Worm (Caenorhabditis elegans): Measurements from ENCODE around the gene flr-1.

Gene flr-1

DNA sequence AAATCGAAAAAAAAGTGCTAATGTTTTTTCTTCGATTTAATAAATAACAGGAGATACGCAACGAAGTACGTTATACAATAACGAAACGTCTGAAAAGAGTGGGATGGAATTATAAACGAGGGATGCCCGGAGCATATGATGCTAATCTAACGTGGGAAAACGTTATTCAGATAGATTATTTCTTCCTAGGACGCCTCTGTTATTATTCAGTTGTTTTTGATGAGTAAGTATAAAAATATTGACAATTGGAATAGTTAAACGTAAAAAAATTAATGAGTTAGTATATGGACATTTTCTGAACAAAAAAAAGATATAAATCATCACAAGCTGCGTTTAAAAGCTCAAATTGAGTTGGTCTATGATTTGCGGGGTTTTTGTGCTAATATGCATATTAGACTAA lies 28.5 kb upstream of the flr-1 start, which contains the start of gene srd-51:
srd-51 (minus strand) TSS at position 101 of the 400 bp plus-strand sequence.
- TF ChIP-seq mes-4 (tag; optimal IDR thresholded peaks at IDR 0.05) (no peak), egl-44 (GFP tag; IDR thresholded peaks at IDR 0.05) (no peak), D2030.7 (GFP tag; IDR thresholded peaks at IDR 0.05) (no peak), ceh-79 (tag; optimal IDR thresholded peaks at IDR 0.05) (no peak), tbx-9 (tag; optimal IDR thresholded peaks at IDR 0.05; ENCODE audit: borderline replicate concordance) (no peak), aptf-2 (GFP tag; conservative IDR thresholded peaks at IDR 0.05) (no peak), madf-10 (tag; optimal IDR thresholded peaks at IDR 0.05) (no peak), sea-2 (GFP tag; IDR thresholded peaks at IDR 0.05) (no peak), athp-1 (tag; optimal IDR thresholded peaks at IDR 0.05) (no peak), cebp-2 (GFP tag; IDR thresholded peaks at IDR 0.05) (no peak), egrh-3 (GFP tag; IDR thresholded peaks at IDR 0.05) (no peak), rpc-1 (optimal IDR thresholded peaks at IDR 0.05) (no peak), rpc-1 (tag; optimal IDR thresholded peaks at IDR 0.05) (no peak), rec-8 (tag; optimal IDR thresholded peaks at IDR 0.05) (no peak), ztf-6 (GFP tag; IDR thresholded peaks at IDR 0.05) (no peak)

DNA sequence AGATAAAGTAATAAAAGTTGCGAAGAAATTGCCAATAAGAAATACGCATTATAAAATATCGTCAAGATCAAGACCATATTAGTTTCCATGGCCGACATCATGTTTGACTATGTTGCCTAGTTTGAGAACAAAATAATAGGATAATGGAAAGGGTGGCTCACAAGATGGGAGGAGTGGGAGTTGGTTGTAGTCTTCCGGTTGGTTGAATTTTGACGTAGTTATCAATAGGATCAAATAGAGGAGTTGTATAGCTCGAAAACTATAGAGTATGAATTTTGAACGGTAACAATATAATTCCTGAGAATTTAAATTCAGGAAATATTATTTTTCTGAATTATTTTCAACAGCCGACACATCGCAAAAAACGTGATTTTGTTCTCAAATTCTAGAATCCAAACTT lies 25.4 kb upstream of the flr-1 start, which contains the start of gene srd-50:
srd-50 (minus strand) TSS at position 101 of the 400 bp plus-strand sequence.
- TF ChIP-seq mel-28 (tag; optimal IDR thresholded peaks at IDR 0.05; ENCODE audit: borderline replicate concordance) (no peak), T07F8.4 (tag; optimal IDR thresholded peaks at IDR 0.05) (no peak), F57A8.1 (GFP tag; optimal IDR thresholded peaks at IDR 0.05) (no peak), efl-1 (GFP tag; optimal IDR thresholded peaks at IDR 0.05) (no peak), lin-54 (GFP tag; optimal IDR thresholded peaks at IDR 0.05) (no peak), ZK185.1 (tag; optimal IDR thresholded peaks at IDR 0.05; ENCODE audit: poor library complexity, severe bottlenecking) (no peak), lir-1 (GFP tag; conservative IDR thresholded peaks at IDR 0.05) (no peak), ekl-4 (GFP tag; IDR thresholded peaks at IDR 0.05) (no peak), sdz-38 (tag; optimal IDR thresholded peaks at IDR 0.05) (no peak), madf-3 (GFP tag; IDR thresholded peaks at IDR 0.05) (no peak), C17E4.6 (GFP tag; IDR thresholded peaks at IDR 0.05) (no peak), nhr-90 (tag; optimal IDR thresholded peaks at IDR 0.05) (no peak), rec-8 (tag; optimal IDR thresholded peaks at IDR 0.05) (no peak), attf-5 (GFP tag; optimal IDR thresholded peaks at IDR 0.05) (no peak), C06A6.2 (GFP tag; conservative IDR thresholded peaks at IDR 0.05) (no peak), hsf-1 (GFP tag; IDR thresholded peaks at IDR 0.05) (no peak), snpc-4 (GFP tag; optimal IDR thresholded peaks at IDR 0.05) (no peak), snpc-4 (tag; optimal IDR thresholded peaks at IDR 0.05) (no peak), fkh-3 (tag; optimal IDR thresholded peaks at IDR 0.05) (no peak), F37B4.10 (GFP tag; IDR thresholded peaks at IDR 0.05) (no peak)

DNA sequence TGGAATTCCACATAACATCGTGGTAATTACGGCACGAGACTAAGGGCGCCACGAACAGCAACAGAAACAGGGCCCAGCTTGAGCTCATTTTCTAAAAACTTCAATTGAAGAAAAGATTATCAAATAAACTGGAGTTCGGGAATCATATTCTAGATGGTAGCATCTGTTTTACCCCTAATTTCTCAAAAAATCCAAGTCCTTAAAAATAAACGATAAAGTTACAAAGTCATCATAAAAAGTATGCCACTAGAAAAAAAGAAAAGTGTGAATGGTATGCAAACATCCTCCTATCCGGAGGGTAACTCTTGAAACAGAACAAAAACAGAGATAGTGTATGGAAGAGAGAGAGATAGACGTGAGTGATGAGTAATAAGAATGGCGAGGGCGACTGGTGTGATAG lies 21.0 kb upstream of the flr-1 start, which contains the start of gene efn-3:
efn-3 (minus strand) TSS at position 101 of the 400 bp plus-strand sequence.
- TF ChIP-seq lsy-27 (tag; optimal IDR thresholded peaks at IDR 0.05; ENCODE audit: borderline replicate concordance, insufficient read depth) (no peak), ztf-3 (GFP tag; optimal IDR thresholded peaks at IDR 0.05) (no peak), lin-26 (GFP tag; IDR thresholded peaks at IDR 0.05) (no peak), F49E8.2 (tag; optimal IDR thresholded peaks at IDR 0.05; ENCODE audit: insufficient read depth) (no peak), lir-1 (GFP tag; conservative IDR thresholded peaks at IDR 0.05) (no peak), ceh-100 (GFP tag; IDR thresholded peaks at IDR 0.05) (no peak), F10E7.11 (tag; optimal IDR thresholded peaks at IDR 0.05) (no peak)

Data from whole organism, young adult.